Fruit fly (Drosophila melanogaster) whole organism, embryonic: Measurements from ENCODE around the gene JMJD5.

Source experiments
- B-H1 ChIP-seq: fragments of 200-800 bp; sonication (Bioruptor generic); IDR thresholded peaks from 3 replicates; pipeline ENCODE4 v1.3.6; 2022; ENCODE audit warnings: missing biosample characterization, missing genetic modification characterization
- BEAF-32 ChIP-seq: fragments of 200-800 bp; sonication (Bioruptor generic); optimal IDR thresholded peaks from 3 replicates; lab custom pipeline; 2017; ENCODE audit warnings: missing biosample characterization, missing genetic modification characterization, mild to moderate bottlenecking, moderate library complexity, missing genetic modification reagents
- CG10366 ChIP-seq: fragments of 200-800 bp; sonication (Bioruptor generic); IDR thresholded peaks from 2 replicates; pipeline ENCODE4 v1.3.6; 2022; ENCODE audit warnings: missing biosample characterization, missing genetic modification characterization
- CG10543 ChIP-seq: fragments of 200-800 bp; sonication (Bioruptor generic); optimal IDR thresholded peaks from 3 replicates; lab custom pipeline; 2017; ENCODE audit warnings: missing biosample characterization, mild to moderate bottlenecking, missing genetic modification characterization, moderate library complexity
- CG11723 ChIP-seq: fragments of 200-800 bp; sonication (Bioruptor generic); optimal IDR thresholded peaks from 2 replicates; lab custom pipeline; 2017; ENCODE audit warnings: missing biosample characterization, mild to moderate bottlenecking, missing genetic modification characterization
- CG12104 ChIP-seq: fragments of 200-800 bp; sonication (Bioruptor generic); optimal IDR thresholded peaks from 3 replicates; lab custom pipeline; 2016; ENCODE audit warnings: missing biosample characterization, missing genetic modification characterization
- CG12155 ChIP-seq: fragments of 200-800 bp; sonication (Bioruptor generic); optimal IDR thresholded peaks from 3 replicates; lab custom pipeline; 2016; ENCODE audit warnings: missing biosample characterization, missing genetic modification characterization
- CG13624 ChIP-seq: fragments of 200-800 bp; sonication (Bioruptor generic); optimal IDR thresholded peaks from 2 replicates; lab custom pipeline; 2016; ENCODE audit warnings: missing biosample characterization, missing genetic modification characterization
- CG14441 ChIP-seq: fragments of 200-800 bp; sonication (Bioruptor generic); IDR thresholded peaks from 2 replicates; pipeline ENCODE4 v1.3.6; 2022; ENCODE audit warnings: missing biosample characterization, missing genetic modification characterization
- CG15479 ChIP-seq: fragments of 200-800 bp; sonication (Bioruptor generic); optimal IDR thresholded peaks from 3 replicates; lab custom pipeline; 2019; ENCODE audit warnings: missing biosample characterization, mild to moderate bottlenecking, missing genetic modification characterization, moderate library complexity
- CG1603 ChIP-seq: fragments of 200-800 bp; sonication (Bioruptor generic); optimal IDR thresholded peaks from 2 replicates; lab custom pipeline; 2019; ENCODE audit warnings: missing biosample characterization, mild to moderate bottlenecking, missing genetic modification characterization, moderate library complexity
- CG17612 ChIP-seq: fragments of 200-800 bp; sonication (Bioruptor generic); IDR thresholded peaks from 2 replicates; pipeline ENCODE4 v1.3.6; 2022; ENCODE audit warnings: missing biosample characterization, missing genetic modification characterization
- CG18262 ChIP-seq: fragments of 200-800 bp; optimal IDR thresholded peaks from 3 replicates; lab custom pipeline; 2019; ENCODE audit warnings: missing biosample characterization, mild to moderate bottlenecking, missing genetic modification characterization, moderate library complexity
- CG2116 ChIP-seq: fragments of 200-800 bp; sonication (Bioruptor generic); optimal IDR thresholded peaks from 3 replicates; lab custom pipeline; 2018; ENCODE audit warnings: missing biosample characterization, mild to moderate bottlenecking, missing genetic modification characterization
- CG32772 ChIP-seq: fragments of 200-800 bp; sonication (Bioruptor generic); IDR thresholded peaks from 2 replicates; pipeline ENCODE4 v1.3.6; 2022; ENCODE audit warnings: missing biosample characterization, missing genetic modification characterization
- CG33557 ChIP-seq: fragments of 200-800 bp; sonication (Bioruptor generic); optimal IDR thresholded peaks from 2 replicates; lab custom pipeline; 2019; ENCODE audit warnings: missing biosample characterization, mild to moderate bottlenecking, missing genetic modification characterization, moderate library complexity
- CG7271 ChIP-seq: fragments of 200-800 bp; sonication (Bioruptor generic); optimal IDR thresholded peaks from 2 replicates; lab custom pipeline; 2018; ENCODE audit warnings: missing biosample characterization, mild to moderate bottlenecking, missing genetic modification characterization, moderate library complexity
- CG7839 ChIP-seq: fragments of 200-800 bp; sonication (Bioruptor generic); optimal IDR thresholded peaks from 3 replicates; lab custom pipeline; 2018; ENCODE audit warnings: missing biosample characterization, mild to moderate bottlenecking, missing genetic modification characterization, moderate library complexity
- CG9727 ChIP-seq: fragments of 200-800 bp; sonication (Bioruptor generic); optimal IDR thresholded peaks from 3 replicates; lab custom pipeline; 2017; ENCODE audit warnings: missing biosample characterization, mild to moderate bottlenecking, missing genetic modification characterization
- CHES-1-like ChIP-seq: fragments of 200-800 bp; sonication (Bioruptor generic); optimal IDR thresholded peaks from 2 replicates; lab custom pipeline; 2016; ENCODE audit warnings: missing biosample characterization, missing genetic modification characterization
- CoRest ChIP-seq: fragments of 200-800 bp; sonication (Bioruptor generic); optimal IDR thresholded peaks from 3 replicates; lab custom pipeline; 2018; ENCODE audit warnings: missing biosample characterization, mild to moderate bottlenecking, missing genetic modification characterization, moderate library complexity
- Dek ChIP-seq: fragments of 200-800 bp; sonication (Bioruptor generic); optimal IDR thresholded peaks from 3 replicates; lab custom pipeline; 2019; ENCODE audit warnings: missing biosample characterization, mild to moderate bottlenecking, missing genetic modification characterization, moderate library complexity
- ERR ChIP-seq: fragments of 200-800 bp; sonication (Bioruptor generic); optimal IDR thresholded peaks from 2 replicates; lab custom pipeline; 2016; ENCODE audit warnings: missing biosample characterization, missing genetic modification characterization
- H2.0 ChIP-seq: fragments of 200-800 bp; sonication (Bioruptor generic); IDR thresholded peaks from 2 replicates; pipeline ENCODE4 v1.3.6; 2022; ENCODE audit warnings: missing biosample characterization, missing genetic modification characterization
- HHEX ChIP-seq: fragments of 200-800 bp; sonication (Bioruptor generic); optimal IDR thresholded peaks from 3 replicates; lab custom pipeline; 2017; ENCODE audit warnings: missing biosample characterization, mild to moderate bottlenecking, missing genetic modification characterization, missing genetic modification reagents
- HLH4C ChIP-seq: fragments of 200-800 bp; sonication (Bioruptor generic); IDR thresholded peaks from 3 replicates; pipeline ENCODE4 v1.3.6; 2022; ENCODE audit warnings: missing biosample characterization, missing genetic modification characterization; ENCODE audit not compliant: partially characterized antibody
- Kr ChIP-seq: fragments of 200-800 bp; sonication (Bioruptor generic); optimal IDR thresholded peaks from 2 replicates; lab custom pipeline; 2017; ENCODE audit warnings: missing biosample characterization, mild to moderate bottlenecking, missing genetic modification characterization
- Lim3 ChIP-seq: fragments of 200-800 bp; sonication (Bioruptor generic); IDR thresholded peaks from 2 replicates; pipeline ENCODE4 v1.3.6; 2022; ENCODE audit warnings: missing biosample characterization, missing genetic modification characterization
- Mes4 ChIP-seq: fragments of 200-800 bp; sonication (Bioruptor generic); optimal IDR thresholded peaks from 2 replicates; lab custom pipeline; 2016; ENCODE audit warnings: missing biosample characterization, missing genetic modification characterization
- NfI ChIP-seq: fragments of 200-800 bp; sonication (Bioruptor generic); optimal IDR thresholded peaks from 3 replicates; lab custom pipeline; 2018; ENCODE audit warnings: missing biosample characterization, mild to moderate bottlenecking, missing genetic modification characterization, moderate library complexity
- Side ChIP-seq: fragments of 200-800 bp; sonication (Bioruptor generic); optimal IDR thresholded peaks from 2 replicates; lab custom pipeline; 2016; ENCODE audit warnings: missing biosample characterization, missing genetic modification characterization
- bcd ChIP-seq: fragments of 200-800 bp; sonication (Bioruptor generic); optimal IDR thresholded peaks from 2 replicates; lab custom pipeline; 2017; ENCODE audit warnings: missing biosample characterization, mild to moderate bottlenecking, missing genetic modification characterization
- cato ChIP-seq: fragments of 200-800 bp; sonication (Bioruptor generic); optimal IDR thresholded peaks from 2 replicates; lab custom pipeline; 2016; ENCODE audit warnings: missing biosample characterization, missing genetic modification characterization, borderline replicate concordance
- corto ChIP-seq: fragments of 200-800 bp; sonication (Bioruptor generic); optimal IDR thresholded peaks from 2 replicates; lab custom pipeline; 2016; ENCODE audit warnings: missing biosample characterization, mild to moderate bottlenecking, missing genetic modification characterization, moderate library complexity
- da ChIP-seq: fragments of 200-800 bp; sonication (Bioruptor generic); optimal IDR thresholded peaks from 2 replicates; lab custom pipeline; 2016; ENCODE audit warnings: missing biosample characterization, missing genetic modification characterization
- ewg ChIP-seq: fragments of 200-800 bp; sonication (Bioruptor generic); optimal IDR thresholded peaks from 3 replicates; lab custom pipeline; 2017; ENCODE audit warnings: mild to moderate bottlenecking, missing biosample characterization, missing genetic modification reagents, missing genetic modification characterization
- fd64A ChIP-seq: fragments of 200-800 bp; sonication (Bioruptor generic); optimal IDR thresholded peaks from 3 replicates; lab custom pipeline; 2018; ENCODE audit warnings: missing biosample characterization, mild to moderate bottlenecking, missing genetic modification characterization
- fru ChIP-seq: fragments of >200 bp; optimal IDR thresholded peaks from 2 replicates; lab custom pipeline; 2017
- ftz-f1 ChIP-seq: fragments of 200-800 bp; sonication (Bioruptor generic); optimal IDR thresholded peaks from 2 replicates; lab custom pipeline; 2016; ENCODE audit warnings: missing biosample characterization, missing genetic modification characterization
- gsb-n ChIP-seq: fragments of 200-800 bp; sonication (Bioruptor generic); optimal IDR thresholded peaks from 3 replicates; lab custom pipeline; 2018; ENCODE audit warnings: missing biosample characterization, mild to moderate bottlenecking, missing genetic modification characterization
- klu ChIP-seq: fragments of 200-800 bp; sonication (Bioruptor generic); IDR thresholded peaks from 2 replicates; pipeline ENCODE4 v1.3.6; 2022; ENCODE audit warnings: missing biosample characterization, missing genetic modification characterization
- luna ChIP-seq: fragments of 200-800 bp; sonication (Bioruptor generic); optimal IDR thresholded peaks from 2 replicates; lab custom pipeline; 2016; ENCODE audit warnings: missing biosample characterization, missing genetic modification characterization
- nau ChIP-seq: fragments of 200-800 bp; sonication (Bioruptor generic); optimal IDR thresholded peaks from 3 replicates; lab custom pipeline; 2017; ENCODE audit warnings: missing biosample characterization, mild to moderate bottlenecking, missing genetic modification characterization, missing genetic modification reagents
- nom ChIP-seq: fragments of 200-800 bp; sonication (Bioruptor generic); optimal IDR thresholded peaks from 2 replicates; lab custom pipeline; 2017; ENCODE audit warnings: missing biosample characterization, missing genetic modification characterization, mild to moderate bottlenecking, moderate library complexity, missing genetic modification reagents
- pnt ChIP-seq: fragments of 200-800 bp; sonication (Bioruptor generic); optimal IDR thresholded peaks from 3 replicates; lab custom pipeline; 2016; ENCODE audit warnings: missing biosample characterization, missing genetic modification characterization
- salm ChIP-seq: fragments of 200-800 bp; sonication (Bioruptor generic); optimal IDR thresholded peaks from 2 replicates; lab custom pipeline; 2018; ENCODE audit warnings: missing biosample characterization, mild to moderate bottlenecking, missing genetic modification characterization
- sens ChIP-seq: fragments of 200-800 bp; sonication (Bioruptor generic); peaks from one replicate; lab custom pipeline; 2016; ENCODE audit warnings: missing biosample characterization, missing genetic modification characterization
- tll ChIP-seq, 2 experiments: fragments of 200-800 bp in 1 of 2; fragments of >200 bp in 1 of 2; sonication (Bioruptor generic) in 1 of 2; optimal IDR thresholded peaks; 2 replicates each; lab custom pipeline; 2017 to 2019; ENCODE audit warnings: missing biosample characterization in 2 of 2, missing genetic modification characterization in 2 of 2, mild to moderate bottlenecking in 1 of 2, moderate library complexity in 1 of 2
- zen ChIP-seq: fragments of 200-800 bp; sonication (Bioruptor generic); optimal IDR thresholded peaks from 3 replicates; lab custom pipeline; 2018; ENCODE audit warnings: missing biosample characterization, mild to moderate bottlenecking, missing genetic modification characterization, moderate library complexity

Gene JMJD5

DNA sequence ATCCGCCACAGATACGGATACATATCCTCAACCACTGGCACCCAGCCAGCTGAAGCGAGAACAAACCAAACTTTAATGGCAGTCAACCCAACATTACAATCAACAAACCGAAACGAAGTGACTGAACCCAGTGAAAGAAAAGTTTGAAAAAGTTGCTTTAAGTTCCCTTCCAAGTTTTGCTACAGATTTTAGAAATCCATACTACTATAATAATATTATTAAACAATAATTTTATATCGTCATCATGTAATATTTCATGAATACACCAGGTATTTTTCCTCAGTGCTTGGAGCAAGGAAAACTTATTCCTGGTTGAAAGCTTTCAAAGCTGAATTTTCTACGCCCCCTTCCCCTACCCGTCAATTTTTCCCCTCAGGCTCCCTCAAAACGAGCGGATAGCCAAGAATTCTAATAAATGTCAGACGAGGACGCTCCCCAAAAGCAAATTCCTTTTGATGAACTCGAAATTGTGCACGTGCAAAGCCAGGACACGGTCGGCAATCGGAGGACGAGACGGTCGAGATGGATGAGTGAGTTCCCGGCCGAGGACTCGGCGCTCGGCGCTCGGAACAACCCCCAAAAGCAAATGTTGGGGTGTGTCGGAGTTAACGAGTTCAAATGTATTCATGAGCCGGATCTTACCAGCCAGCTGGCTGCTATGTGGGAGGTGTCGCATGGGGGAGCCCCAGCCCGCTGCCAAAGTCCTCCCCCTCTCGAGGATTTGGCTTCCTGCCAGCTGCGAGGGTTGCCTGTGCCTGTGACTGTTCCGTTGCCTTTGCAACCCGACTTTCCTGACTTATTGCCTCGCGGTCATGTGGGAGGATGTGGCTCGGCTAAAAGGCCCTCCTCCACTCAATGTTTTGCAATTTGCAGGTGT, 44.0 kb downstream of the JMJD5 start (continued):
- no peak for TF ChIP-seq nom (GFP tag; lab: Kevin White, UChicago)
- TF ChIP-seq CG7271 (tag; lab: Kevin White, UChicago) = no peak
- no peak for TF ChIP-seq ERR (GFP tag; lab: Kevin White, UChicago)
- TF ChIP-seq CG15479 (GFP tag; lab: Kevin White, UChicago) = no peak
- TF ChIP-seq H2.0 = no peak
- no peak for TF ChIP-seq pnt (GFP tag; lab: Kevin White, UChicago)
- 0 out of 3 replicates have a peak, but pooled peaks have one; percentile 17 for TF ChIP-seq B-H1
- peak; percentile 26 for TF ChIP-seq bcd (GFP tag; lab: Kevin White, UChicago)
- peak; percentile 50 for TF ChIP-seq CG9727 (GFP tag; lab: Kevin White, UChicago)
- TF ChIP-seq Side (GFP tag; lab: Kevin White, UChicago) = no peak
- TF ChIP-seq CG7839 (tag; lab: Kevin White, UChicago) = peak; percentile 76
- peak; percentile 53 for TF ChIP-seq CoRest
- TF ChIP-seq sens (GFP tag; lab: Kevin White, UChicago) = no peak
- peak; percentile 1 for TF ChIP-seq ewg (GFP tag; lab: Kevin White, UChicago)
- TF ChIP-seq CG10366 (GFP tag; lab: Robert Waterston, UW) = no peak
- TF ChIP-seq CG14441 (GFP tag; lab: Robert Waterston, UW) = peak; percentile 48
- no peak for TF ChIP-seq corto (GFP tag; lab: Kevin White, UChicago)
- TF ChIP-seq CG2116 (GFP tag; lab: Kevin White, UChicago) = no peak
- TF ChIP-seq klu (GFP tag; lab: Robert Waterston, UW) = 0 out of 2 replicates have a peak, but pooled peaks have one; percentile 13
- TF ChIP-seq gsb-n (tag; lab: Kevin White, UChicago) = peak; percentile 54
- no peak for TF ChIP-seq Kr (GFP tag; lab: Kevin White, UChicago)
- no peak for TF ChIP-seq CG12155 (GFP tag; lab: Kevin White, UChicago)
- TF ChIP-seq BEAF-32 (GFP tag; lab: Kevin White, UChicago) = no peak
- no peak for TF ChIP-seq CG17612 (GFP tag; lab: Robert Waterston, UW)
- TF ChIP-seq CG18262 = peak; percentile 60
- TF ChIP-seq nau (GFP tag; lab: Kevin White, UChicago) = no peak
- TF ChIP-seq da = no peak
- TF ChIP-seq NfI (GFP tag; lab: Kevin White, UChicago) = peak; percentile 35
- peak; percentile 44 for TF ChIP-seq salm (tag; lab: Kevin White, UChicago)
- peak; percentile 55 for TF ChIP-seq HHEX (GFP tag; lab: Kevin White, UChicago)
- no peak for TF ChIP-seq ftz-f1 (GFP tag; lab: Kevin White, UChicago)
- no peak for TF ChIP-seq CG1603 (tag; lab: Kevin White, UChicago)
- TF ChIP-seq CG11723 (GFP tag; lab: Kevin White, UChicago) = no peak
- no peak for TF ChIP-seq HLH4C (GFP tag; lab: Robert Waterston, UW)
- TF ChIP-seq CG10543 (GFP tag; lab: Kevin White, UChicago) = peak; percentile 35
- TF ChIP-seq Mes4 (GFP tag; lab: Kevin White, UChicago) = no peak
- TF ChIP-seq CG13624 (GFP tag; lab: Kevin White, UChicago) = no peak
- TF ChIP-seq Lim3 (GFP tag; lab: Robert Waterston, UW) = no peak
- no peak for TF ChIP-seq cato (GFP tag; lab: Kevin White, UChicago)
- no peak for TF ChIP-seq fru
- no peak for TF ChIP-seq CG33557 (GFP tag; lab: Kevin White, UChicago)
- TF ChIP-seq fd64A (GFP tag; lab: Kevin White, UChicago) = peak; percentile 1
- TF ChIP-seq Dek (tag; lab: Kevin White, UChicago) = peak; percentile 39
- TF ChIP-seq CHES-1-like (GFP tag; lab: Kevin White, UChicago) = no peak
- TF ChIP-seq CG32772 (GFP tag; lab: Robert Waterston, UW) = peak; percentile 45; the same call in 1 of the 2 replicates
- TF ChIP-seq luna (GFP tag; lab: Kevin White, UChicago) = no peak
- TF ChIP-seq tll (GFP tag; optimal IDR thresholded peaks at IDR 0.05; lab: Kevin White, UChicago) = no peak
- TF ChIP-seq CG12104 (GFP tag; lab: Kevin White, UChicago) = no peak
- no peak for TF ChIP-seq zen (tag; lab: Kevin White, UChicago)
